Worm (Caenorhabditis elegans): ENCODE results near the gene stdh-1.

DNA sequence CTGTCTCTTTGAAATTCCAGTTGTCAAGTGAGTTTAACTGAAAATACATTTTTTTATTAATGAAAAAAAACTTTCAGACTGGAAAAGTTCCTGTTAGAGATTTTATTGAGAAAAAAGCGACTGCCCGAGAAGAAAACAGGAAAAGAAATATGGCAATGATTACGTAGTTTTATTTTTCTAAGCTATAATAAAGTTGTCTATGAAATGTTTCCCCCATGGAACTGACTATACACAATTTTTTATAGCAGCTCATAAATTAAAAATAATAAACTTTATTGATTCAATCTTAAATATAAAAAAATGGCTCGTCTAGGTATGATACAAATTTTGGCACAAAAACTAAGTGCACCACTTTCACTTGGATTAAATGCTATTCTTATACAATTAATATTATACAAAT lies 3.8 kb upstream of the stdh-1 start, which contains the start of gene C06B3.1:
- TF ChIP-seq lin-39 (tag; optimal IDR thresholded peaks at IDR 0.05) (no peak), ztf-11 (tag; optimal IDR thresholded peaks at IDR 0.05) (no peak), nhr-28 (tag; optimal IDR thresholded peaks at IDR 0.05) (no peak), mdl-1 (tag; optimal IDR thresholded peaks at IDR 0.05) (no peak), fos-1 (tag; optimal IDR thresholded peaks at IDR 0.05) (no peak), nhr-11 (tag; optimal IDR thresholded peaks at IDR 0.05) (no peak)
